Worm (Caenorhabditis elegans) whole organism, L1 larva: ENCODE measurements around the gene T08B1.4.

Experiments used
- C16A3.4 ChIP-seq: fragments of 150-350 bp; optimal IDR thresholded peaks from 2 replicates; lab custom pipeline; 2014; ENCODE audit warnings: missing biosample characterization, missing genetic modification characterization
- F16B12.6 ChIP-seq: fragments of 150-350 bp; optimal IDR thresholded peaks from 2 replicates; lab custom pipeline; 2014; ENCODE audit warnings: missing biosample characterization, missing genetic modification characterization
- aha-1 ChIP-seq: fragments of 150-350 bp; optimal IDR thresholded peaks from 2 replicates; lab custom pipeline; 2014; ENCODE audit warnings: missing biosample characterization, missing genetic modification characterization
- alr-1 ChIP-seq: fragments of 200-800 bp; sonication (Bioruptor generic); optimal IDR thresholded peaks from 2 replicates; lab custom pipeline; 2018; ENCODE audit warnings: borderline replicate concordance, mild to moderate bottlenecking, missing genetic modification characterization, missing compliant biosample characterization
- ceh-8 ChIP-seq: fragments of 200-800 bp; sonication (Bioruptor generic); optimal IDR thresholded peaks from 2 replicates; lab custom pipeline; 2018; ENCODE audit warnings: mild to moderate bottlenecking, missing genetic modification characterization, moderate library complexity, missing compliant biosample characterization
- ceh-82 ChIP-seq, 3 experiments: fragments of 150-350 bp in 1 of 3; sonication (generic microtip) in 2 of 3; optimal IDR thresholded peaks; 2 replicates each; lab custom pipeline; 2014 to 2017; ENCODE audit warnings: missing biosample characterization in 3 of 3, missing genetic modification characterization in 3 of 3
- ceh-88 ChIP-seq: fragments of 200-800 bp; sonication (Bioruptor generic); IDR thresholded peaks from 2 replicates; pipeline ENCODE4 v1.3.6; 2022; ENCODE audit warnings: missing genetic modification characterization, missing compliant biosample characterization
- ceh-90 ChIP-seq: sonication (generic microtip); optimal IDR thresholded peaks from 2 replicates; lab custom pipeline; 2016; ENCODE audit warnings: missing genetic modification characterization, missing compliant biosample characterization
- efl-1 ChIP-seq, 4 experiments: fragments of 150-350 bp; optimal IDR thresholded peaks in 3 of 4; peaks in 1 of 4; 1 replicate in 1 of 4; 2 replicates in 3 of 4; lab custom pipeline; 2014; ENCODE audit warnings: missing biosample characterization in 2 of 4, missing genetic modification characterization in 2 of 4, missing genetic modification reagents in 2 of 4
- egl-27 ChIP-seq, 2 experiments: fragments of 150-350 bp in 1 of 2; sonication (generic microtip); optimal IDR thresholded peaks; 3 replicates each; lab custom pipeline; 2017 to 2018; ENCODE audit warnings: missing biosample characterization in 2 of 2, missing genetic modification characterization in 2 of 2, missing genetic modification reagents in 2 of 2
- elt-2 ChIP-seq: sonication (generic microtip); optimal IDR thresholded peaks from 2 replicates; lab custom pipeline; 2016; ENCODE audit warnings: missing genetic modification characterization, mild to moderate bottlenecking, inconsistent platforms, missing compliant biosample characterization, missing genetic modification reagents
- elt-3 ChIP-seq, 6 experiments: fragments of 150-350 bp in 1 of 6; sonication (generic microtip); optimal IDR thresholded peaks; 2 replicates each; lab custom pipeline; 2017 to 2018; ENCODE audit warnings: missing biosample characterization in 6 of 6, missing genetic modification characterization in 6 of 6, inconsistent platforms in 1 of 6
- ets-5 ChIP-seq: fragments of 200-800 bp; sonication (Bioruptor generic); IDR thresholded peaks from 2 replicates; pipeline ENCODE4 v1.3.6; 2022; ENCODE audit warnings: missing genetic modification characterization, missing compliant biosample characterization
- fkh-10 ChIP-seq: sonication (generic microtip); optimal IDR thresholded peaks from 2 replicates; lab custom pipeline; 2017; ENCODE audit warnings: missing biosample characterization, missing genetic modification reagents, missing genetic modification characterization
- grh-1 ChIP-seq: fragments of 200-800 bp; sonication (Bioruptor generic); IDR thresholded peaks from 2 replicates; pipeline ENCODE4 v1.3.6; 2022; ENCODE audit warnings: missing genetic modification reagents, missing genetic modification characterization, missing compliant biosample characterization
- hlh-17 ChIP-seq: fragments of 200-800 bp; sonication (Bioruptor generic); optimal IDR thresholded peaks from 2 replicates; lab custom pipeline; 2018; ENCODE audit warnings: missing genetic modification characterization, mild to moderate bottlenecking, missing compliant biosample characterization, moderate library complexity, borderline replicate concordance
- hlh-4 ChIP-seq: sonication (generic microtip); optimal IDR thresholded peaks from 2 replicates; lab custom pipeline; 2016; ENCODE audit warnings: mild to moderate bottlenecking, missing genetic modification characterization, missing compliant biosample characterization
- hpl-2 ChIP-seq: fragments of 150-350 bp; optimal IDR thresholded peaks from 2 replicates; lab custom pipeline; 2014; ENCODE audit warnings: missing biosample characterization, missing genetic modification reagents, missing genetic modification characterization
- irx-1 ChIP-seq: sonication (generic microtip); optimal IDR thresholded peaks from 2 replicates; lab custom pipeline; 2016; ENCODE audit warnings: missing genetic modification characterization, missing compliant biosample characterization
- isw-1 ChIP-seq: fragments of 200-800 bp; sonication (Bioruptor generic); IDR thresholded peaks from 2 replicates; pipeline ENCODE4 v1.3.6; 2022; ENCODE audit warnings: missing genetic modification characterization, missing compliant biosample characterization
- lin-14 ChIP-seq: fragments of 200-800 bp; sonication (Bioruptor generic); optimal IDR thresholded peaks from 2 replicates; lab custom pipeline; 2018; ENCODE audit warnings: mild to moderate bottlenecking, missing genetic modification characterization, moderate library complexity, missing compliant biosample characterization
- lin-15B ChIP-seq: fragments of 150-350 bp; sonication (generic microtip); optimal IDR thresholded peaks from 3 replicates; lab custom pipeline; 2014; ENCODE audit warnings: missing biosample characterization, missing genetic modification characterization
- lin-39 ChIP-seq: fragments of 150-350 bp; optimal IDR thresholded peaks from 2 replicates; lab custom pipeline; 2014; ENCODE audit warnings: missing biosample characterization, missing genetic modification reagents, missing genetic modification characterization
- lir-3 ChIP-seq: sonication (generic microtip); optimal IDR thresholded peaks from 2 replicates; lab custom pipeline; 2016; ENCODE audit warnings: mild to moderate bottlenecking, missing genetic modification characterization, moderate library complexity, missing compliant biosample characterization; ENCODE audit not compliant: poor library complexity
- mef-2 ChIP-seq: fragments of 150-350 bp; optimal IDR thresholded peaks from 2 replicates; lab custom pipeline; 2014; ENCODE audit warnings: missing biosample characterization, missing genetic modification characterization
- mep-1 ChIP-seq: fragments of 150-350 bp; optimal IDR thresholded peaks from 2 replicates; lab custom pipeline; 2014; ENCODE audit warnings: missing biosample characterization, missing genetic modification characterization
- nhr-11 ChIP-seq: fragments of 150-350 bp; optimal IDR thresholded peaks from 2 replicates; lab custom pipeline; 2014; ENCODE audit warnings: missing biosample characterization, missing genetic modification characterization
- nhr-19 ChIP-seq: fragments of 200-800 bp; sonication (Bioruptor generic); conservative IDR thresholded peaks from 2 replicates; pipeline ENCODE4 v1.3.6; 2022; ENCODE audit warnings: missing genetic modification characterization, missing compliant biosample characterization
- nhr-28 ChIP-seq: fragments of 150-350 bp; optimal IDR thresholded peaks from 2 replicates; lab custom pipeline; 2014; ENCODE audit warnings: missing biosample characterization, missing genetic modification characterization
- nhr-71 ChIP-seq: sonication (generic microtip); optimal IDR thresholded peaks from 2 replicates; lab custom pipeline; 2016; ENCODE audit warnings: mild to moderate bottlenecking, missing genetic modification characterization, moderate library complexity, missing compliant biosample characterization
- nhr-76 ChIP-seq: sonication (generic microtip); optimal IDR thresholded peaks from 2 replicates; lab custom pipeline; 2017; ENCODE audit warnings: missing biosample characterization, missing genetic modification characterization
- nhr-85 ChIP-seq: sonication (generic microtip); peaks from one replicate; lab custom pipeline; 2016; ENCODE audit warnings: missing genetic modification characterization, inconsistent platforms, missing compliant biosample characterization
- pqm-1 ChIP-seq: sonication (generic microtip); optimal IDR thresholded peaks from 3 replicates; lab custom pipeline; 2017; ENCODE audit warnings: missing biosample characterization, missing genetic modification characterization
- rnt-1 ChIP-seq: sonication (generic microtip); optimal IDR thresholded peaks from 2 replicates; lab custom pipeline; 2016; ENCODE audit warnings: mild to moderate bottlenecking, missing genetic modification characterization, moderate library complexity, missing compliant biosample characterization
- snpc-4 ChIP-seq: fragments of 150-350 bp; optimal IDR thresholded peaks from 2 replicates; lab custom pipeline; 2014; ENCODE audit warnings: missing biosample characterization, missing genetic modification characterization
- swsn-7 ChIP-seq: sonication (generic microtip); optimal IDR thresholded peaks from 2 replicates; lab custom pipeline; 2016; ENCODE audit warnings: missing genetic modification characterization, missing compliant biosample characterization
- tbx-2 ChIP-seq: sonication (generic microtip); optimal IDR thresholded peaks from 2 replicates; lab custom pipeline; 2016; ENCODE audit warnings: missing genetic modification characterization, missing compliant biosample characterization
- unc-30 ChIP-seq: sonication (generic microtip); optimal IDR thresholded peaks from 2 replicates; lab custom pipeline; 2017; ENCODE audit warnings: missing biosample characterization, missing genetic modification characterization
- unc-98 ChIP-seq: fragments of 200-800 bp; sonication (Bioruptor generic); IDR thresholded peaks from 2 replicates; pipeline ENCODE4 v1.3.6; 2022; ENCODE audit warnings: missing genetic modification characterization, missing compliant biosample characterization
- vab-15 ChIP-seq: sonication (generic microtip); optimal IDR thresholded peaks from 2 replicates; lab custom pipeline; 2017; ENCODE audit warnings: missing genotype, mild to moderate bottlenecking, missing genetic modification characterization, missing compliant biosample characterization

The T08B1.4 gene

ce11 chrV:1969690-1970089, 9.4 kb upstream of the T08B1.4 start:
- TF ChIP-seq tbx-2 (tag; lab: Kevin White, UChicago): no peak
- no peak for TF ChIP-seq ceh-82 (tag; optimal IDR thresholded peaks at IDR 0.05; lab: Kevin White, UChicago)
- no peak for TF ChIP-seq lin-14 (GFP tag; lab: Kevin White, UChicago)
- no peak for TF ChIP-seq F16B12.6 (tag; lab: Kevin White, UChicago)
- TF ChIP-seq aha-1 (tag; lab: Kevin White, UChicago): no peak
- no peak for TF ChIP-seq nhr-28 (tag; lab: Kevin White, UChicago)
- TF ChIP-seq unc-98 (GFP tag; lab: Robert Waterston, UW): no peak
- no peak for TF ChIP-seq mep-1 (tag; lab: Kevin White, UChicago)
- TF ChIP-seq nhr-76 (tag; lab: Kevin White, UChicago): no peak
- TF ChIP-seq lin-15B (tag; lab: Kevin White, UChicago): no peak

- TF ChIP-seq nhr-11 (tag; lab: Kevin White, UChicago) (no peak), alr-1 (tag; lab: Kevin White, UChicago) (no peak), elt-3 (tag; optimal IDR thresholded peaks at IDR 0.05; lab: Kevin White, UChicago) (no peak), grh-1 (no peak), elt-2 (tag; lab: Kevin White, UChicago) (no peak), lin-39 (no peak), hlh-4 (tag; lab: Kevin White, UChicago) (no peak), unc-30 (tag; lab: Kevin White, UChicago) (no peak), rnt-1 (tag; lab: Kevin White, UChicago) (no peak), fkh-10 (GFP tag; lab: Kevin White, UChicago) (no peak), nhr-71 (tag; lab: Kevin White, UChicago) (no peak), ceh-8 (no peak)
These were observed 4.0 kb upstream of the T08B1.4 start, which contains the start of gene fbxa-201 for ce11 chrV:1975049-1975448. Gene fbxa-201 (plus strand): TSS chrV:1975349.

- TF ChIP-seq efl-1 (optimal IDR thresholded peaks at IDR 0.05; lab: Kevin White, UChicago): no peak
- TF ChIP-seq efl-1 (GFP tag; optimal IDR thresholded peaks at IDR 0.05 in 1 of 2; lab: Kevin White, UChicago): no peak
- peak; percentile 80 for TF ChIP-seq elt-2 (tag; lab: Kevin White, UChicago)
These were observed 7.9 kb downstream of the T08B1.4 start, which contains the start of gene T08B1.1 for ce11 chrV:1986954-1987353. Gene T08B1.1 (minus strand): TSS chrV:1987045.

ce11 chrV:1989220-1989619, 10.2 kb downstream of the T08B1.4 start:
- TF ChIP-seq nhr-85 (tag; lab: Kevin White, UChicago) (no peak), elt-2 (tag; lab: Kevin White, UChicago) (peak; percentile 31)

- TF ChIP-seq C16A3.4 (tag; lab: Kevin White, UChicago): no peak
- TF ChIP-seq unc-98 (GFP tag; lab: Robert Waterston, UW): no peak
- no peak for TF ChIP-seq mef-2 (tag; lab: Kevin White, UChicago)
- TF ChIP-seq efl-1 (optimal IDR thresholded peaks at IDR 0.05; lab: Kevin White, UChicago): no peak
- TF ChIP-seq efl-1 (GFP tag; optimal IDR thresholded peaks at IDR 0.05 in 1 of 2; lab: Kevin White, UChicago): peak in 1 of 2 experiments; percentile 64
These were observed 12.3 kb downstream of the T08B1.4 start for ce11 chrV:1991381-1991780.

ce11 chrV:1992515-1992968, 13.5 kb downstream of the T08B1.4 start, which contains the start of gene tnt-4:
Gene tnt-4 (minus strand): TSS chrV:1992918.
- TF ChIP-seq ets-5 (GFP tag; lab: Robert Waterston, UW): no peak
- no peak for TF ChIP-seq rnt-1 (tag; lab: Kevin White, UChicago)
- no peak for TF ChIP-seq F16B12.6 (tag; lab: Kevin White, UChicago)
- TF ChIP-seq egl-27 (tag; optimal IDR thresholded peaks at IDR 0.05; lab: Kevin White, UChicago): no peak
- no peak for TF ChIP-seq fkh-10 (GFP tag; lab: Kevin White, UChicago)
- TF ChIP-seq irx-1 (tag; lab: Kevin White, UChicago): no peak
- no peak for TF ChIP-seq ceh-90 (tag; lab: Kevin White, UChicago)
- TF ChIP-seq lir-3: no peak
- TF ChIP-seq ceh-82 (tag; optimal IDR thresholded peaks at IDR 0.05; lab: Kevin White, UChicago): no peak
- no peak for TF ChIP-seq nhr-19
- TF ChIP-seq ceh-88: no peak
- no peak for TF ChIP-seq mep-1 (tag; lab: Kevin White, UChicago)
- TF ChIP-seq hpl-2 (GFP tag; lab: Kevin White, UChicago): no peak
- TF ChIP-seq isw-1: no peak
- no peak for TF ChIP-seq snpc-4 (tag; lab: Kevin White, UChicago)
- TF ChIP-seq pqm-1 (tag; lab: Kevin White, UChicago): no peak
- no peak for TF ChIP-seq vab-15 (tag; lab: Kevin White, UChicago)
- no peak for TF ChIP-seq swsn-7
- TF ChIP-seq ceh-8: no peak
- TF ChIP-seq hlh-17 (GFP tag; lab: Kevin White, UChicago): no peak
- TF ChIP-seq, all 84 proteins: peak for 0
